Worm (Caenorhabditis elegans) whole organism, early embryonic: ENCODE results near the gene ctl-3.
"Not testable (repeated sequence)": the region's sequence is repeated elsewhere in the genome, so short reads cannot be mapped to it uniquely, and the experiment has no call there.

ENCODE experiments used
- B0310.2 ChIP-seq: sonication (generic microtip); optimal IDR thresholded peaks from 2 replicates; lab custom pipeline; 2016; ENCODE audit warnings: mild to moderate bottlenecking, missing genetic modification characterization, missing compliant biosample characterization
- F13C5.2 ChIP-seq: sonication (generic microtip); optimal IDR thresholded peaks from 2 replicates; lab custom pipeline; 2017; ENCODE audit warnings: mild to moderate bottlenecking, missing genetic modification characterization, inconsistent platforms, missing compliant biosample characterization
- aly-1 ChIP-seq: sonication (generic microtip); optimal IDR thresholded peaks from 2 replicates; lab custom pipeline; 2016; ENCODE audit warnings: missing genetic modification characterization, missing compliant biosample characterization
- ama-1 ChIP-seq: fragments of 150-350 bp; optimal IDR thresholded peaks from 2 replicates; lab custom pipeline; 2014
- ceh-13 ChIP-seq: fragments of 200-800 bp; sonication (Bioruptor generic); optimal IDR thresholded peaks from 2 replicates; lab custom pipeline; 2018; ENCODE audit warnings: mild to moderate bottlenecking, missing genetic modification characterization, missing compliant biosample characterization
- ceh-36 ChIP-seq: sonication (generic microtip); optimal IDR thresholded peaks from 2 replicates; lab custom pipeline; 2016; ENCODE audit warnings: missing genetic modification characterization, inconsistent platforms, missing compliant biosample characterization
- ets-7 ChIP-seq: sonication (generic microtip); optimal IDR thresholded peaks from 2 replicates; lab custom pipeline; 2016; ENCODE audit warnings: missing genotype, missing genetic modification characterization, missing compliant biosample characterization
- flt-1 ChIP-seq: fragments of 200-800 bp; sonication (Bioruptor generic); IDR thresholded peaks from 2 replicates; pipeline ENCODE4 v1.3.6; 2022; ENCODE audit warnings: missing genetic modification characterization, missing compliant biosample characterization
- hmbx-1 ChIP-seq: sonication (generic microtip); optimal IDR thresholded peaks from 2 replicates; lab custom pipeline; 2016; ENCODE audit warnings: mild to moderate bottlenecking, missing genetic modification characterization, missing compliant biosample characterization
- hmg-4 ChIP-seq: fragments of 200-800 bp; sonication (Bioruptor generic); optimal IDR thresholded peaks from 2 replicates; lab custom pipeline; 2018; ENCODE audit warnings: mild to moderate bottlenecking, missing genetic modification characterization, missing compliant biosample characterization
- hnd-1 ChIP-seq: sonication (generic microtip); optimal IDR thresholded peaks from 2 replicates; lab custom pipeline; 2016; ENCODE audit warnings: missing genetic modification characterization, missing compliant biosample characterization
- pes-1 ChIP-seq: fragments of 200-800 bp; sonication (Bioruptor generic); IDR thresholded peaks from 2 replicates; pipeline ENCODE4 v1.3.6; 2022; ENCODE audit warnings: missing genetic modification reagents, missing genetic modification characterization, missing compliant biosample characterization
- scrt-1 ChIP-seq: fragments of 200-800 bp; sonication (Bioruptor generic); IDR thresholded peaks from 2 replicates; pipeline ENCODE4 v1.3.6; 2022; ENCODE audit warnings: missing genetic modification characterization, missing compliant biosample characterization
- sea-1 ChIP-seq: fragments of 200-800 bp; sonication (Bioruptor generic); conservative IDR thresholded peaks from 2 replicates; pipeline ENCODE4 v1.3.6; 2022; ENCODE audit warnings: missing genetic modification characterization, missing compliant biosample characterization
- tbx-11 ChIP-seq: fragments of 200-800 bp; sonication (Bioruptor generic); IDR thresholded peaks from 2 replicates; pipeline ENCODE4 v1.3.6; 2022; ENCODE audit warnings: missing genetic modification characterization, missing compliant biosample characterization
- tbx-37 ChIP-seq: fragments of 200-800 bp; sonication (Bioruptor generic); conservative IDR thresholded peaks from 2 replicates; pipeline ENCODE4 v1.3.6; 2022; ENCODE audit warnings: missing genetic modification reagents, missing genetic modification characterization, missing compliant biosample characterization
- tra-4 ChIP-seq: sonication (generic microtip); optimal IDR thresholded peaks from 2 replicates; lab custom pipeline; 2017; ENCODE audit warnings: missing genetic modification characterization, missing compliant biosample characterization

The ctl-3 gene

ce11 chrII:14321225-14321624, 10.6 kb upstream of the ctl-3 start:
- TF ChIP-seq tbx-37: no peak
- TF ChIP-seq ceh-13 (GFP tag; lab: Kevin White, UChicago): no peak
- TF ChIP-seq B0310.2 (tag; lab: Kevin White, UChicago): no peak
- TF ChIP-seq flt-1 (GFP tag; lab: Robert Waterston, UW): no peak
- TF ChIP-seq hmbx-1: no peak
- no peak for TF ChIP-seq pes-1 (GFP tag; lab: Robert Waterston, UW)
- TF ChIP-seq F13C5.2 (tag; lab: Kevin White, UChicago): no peak
- TF ChIP-seq tbx-11: no peak
- TF ChIP-seq ets-7 (tag; lab: Kevin White, UChicago): no peak
- TF ChIP-seq aly-1 (tag; lab: Kevin White, UChicago): no peak
- no peak for TF ChIP-seq sea-1 (GFP tag; lab: Robert Waterston, UW)
- TF ChIP-seq hnd-1 (tag; lab: Kevin White, UChicago): no peak
- TF ChIP-seq scrt-1: no peak
- TF ChIP-seq hmg-4 (GFP tag; lab: Kevin White, UChicago): no peak
- TF ChIP-seq ceh-36 (tag; lab: Kevin White, UChicago): no peak
- TF ChIP-seq ama-1 (lab: Kevin White, UChicago): no peak

ce11 chrII:14319227-14319626, 8.6 kb upstream of the ctl-3 start:
- TF ChIP-seq tbx-37: no peak
- no peak for TF ChIP-seq flt-1 (GFP tag; lab: Robert Waterston, UW)
- no peak for TF ChIP-seq scrt-1
- TF ChIP-seq F13C5.2 (tag; lab: Kevin White, UChicago): no peak
- no peak for TF ChIP-seq hmbx-1
- no peak for TF ChIP-seq B0310.2 (tag; lab: Kevin White, UChicago)
- no peak for TF ChIP-seq ets-7 (tag; lab: Kevin White, UChicago)
- no peak for TF ChIP-seq hnd-1 (tag; lab: Kevin White, UChicago)
- TF ChIP-seq tra-4: no peak

- TF ChIP-seq tra-4 (no peak), ets-7 (tag; lab: Kevin White, UChicago) (no peak), aly-1 (tag; lab: Kevin White, UChicago) (no peak), hnd-1 (tag; lab: Kevin White, UChicago) (no peak), scrt-1 (no peak), B0310.2 (tag; lab: Kevin White, UChicago) (no peak), sea-1 (GFP tag; lab: Robert Waterston, UW) (no peak), tbx-11 (no peak), flt-1 (GFP tag; lab: Robert Waterston, UW) (no peak), tbx-37 (no peak), ama-1 (lab: Kevin White, UChicago) (no peak), ceh-13 (GFP tag; lab: Kevin White, UChicago) (no peak), F13C5.2 (tag; lab: Kevin White, UChicago) (no peak), pes-1 (GFP tag; lab: Robert Waterston, UW) (no peak), ceh-36 (tag; lab: Kevin White, UChicago) (no peak), hmbx-1 (no peak), hmg-4 (GFP tag; lab: Kevin White, UChicago) (no peak)
Measured at ce11 chrII:14318027-14318426, 7.4 kb upstream of the ctl-3 start, which contains the start of gene Y54G11A.14. Y54G11A.14 (plus strand) TSS chrII:14318158.

- no peak for TF ChIP-seq hmg-4 (GFP tag; lab: Kevin White, UChicago)
- no peak for TF ChIP-seq B0310.2 (tag; lab: Kevin White, UChicago)
- TF ChIP-seq sea-1 (GFP tag; lab: Robert Waterston, UW): no peak
- TF ChIP-seq tra-4: no peak
- no peak for TF ChIP-seq pes-1 (GFP tag; lab: Robert Waterston, UW)
- no peak for TF ChIP-seq ama-1 (lab: Kevin White, UChicago)
Measured at ce11 chrII:14312182-14312581, 1.6 kb upstream of the ctl-3 start.

ce11 chrII:14311537-14311936, 958 bp upstream of the ctl-3 start:
- TF ChIP-seq F13C5.2 (tag; lab: Kevin White, UChicago) (no peak), ceh-36 (tag; lab: Kevin White, UChicago) (no peak), ets-7 (tag; lab: Kevin White, UChicago) (no peak), hmbx-1 (no peak), B0310.2 (tag; lab: Kevin White, UChicago) (no peak), aly-1 (tag; lab: Kevin White, UChicago) (no peak), ceh-13 (GFP tag; lab: Kevin White, UChicago) (no peak), hnd-1 (tag; lab: Kevin White, UChicago) (no peak), tra-4 (no peak), tbx-37 (no peak), scrt-1 (no peak), sea-1 (GFP tag; lab: Robert Waterston, UW) (no peak), tbx-11 (no peak), flt-1 (GFP tag; lab: Robert Waterston, UW) (no peak), hmg-4 (GFP tag; lab: Kevin White, UChicago) (no peak), pes-1 (GFP tag; lab: Robert Waterston, UW) (no peak), ama-1 (lab: Kevin White, UChicago) (no peak)

ce11 chrII:14306160-14306559, 4.4 kb downstream of the ctl-3 start, which contains the start of gene ctl-1:
ctl-1 (minus strand) TSS chrII:14306260.
- TF ChIP-seq aly-1 (tag; lab: Kevin White, UChicago); ama-1 (lab: Kevin White, UChicago); ets-7 (tag; lab: Kevin White, UChicago): not testable (repeated sequence)

ce11 chrII:14301927-14302326, 8.7 kb downstream of the ctl-3 start, which contains the start of gene ctl-2:
ctl-2 (minus strand) TSS chrII:14302027.
- not testable (repeated sequence) for TF ChIP-seq pes-1 (GFP tag; lab: Robert Waterston, UW); hmg-4 (GFP tag; lab: Kevin White, UChicago); tbx-11
